Fruit fly (Drosophila melanogaster): Measurements from ENCODE around the gene Taf9.

The Taf9 gene

DNA sequence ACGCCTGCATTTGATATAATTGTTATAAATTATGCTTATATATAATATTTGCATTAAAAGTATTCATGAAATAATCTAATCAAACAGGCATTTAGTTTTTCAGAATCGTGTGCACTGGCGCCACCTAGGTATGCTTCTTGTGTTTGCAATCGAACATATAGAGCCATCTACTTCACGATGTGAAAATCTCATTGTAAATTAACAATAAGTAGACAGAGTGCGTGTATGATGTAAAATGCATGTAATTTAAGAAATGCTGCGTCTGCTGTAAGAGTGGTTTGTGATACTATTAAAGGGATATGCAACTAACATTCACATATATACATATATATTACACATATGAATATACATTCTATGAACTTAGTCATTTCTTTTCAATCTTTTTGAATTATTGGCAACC is 21.7 kb upstream of the Taf9 start (continued):
- TF ChIP-seq CG2712 (tag; optimal IDR thresholded peaks at IDR 0.05): peak; percentile 33
- TF ChIP-seq Xbp1 (GFP tag; optimal IDR thresholded peaks at IDR 0.05): peak; percentile 66
- TF ChIP-seq CG4820 (GFP tag; optimal IDR thresholded peaks at IDR 0.05): peak; percentile 22
- 0 out of 3 replicates have a peak, but pooled peaks have one; percentile 32 for TF ChIP-seq Dbx (GFP tag; IDR thresholded peaks at IDR 0.05)
- TF ChIP-seq tap (tag; optimal IDR thresholded peaks at IDR 0.05): no peak
- TF ChIP-seq CG17912 (GFP tag; optimal IDR thresholded peaks at IDR 0.05): peak; percentile 21
- peak; percentile 41 for TF ChIP-seq CG10979 (tag; optimal IDR thresholded peaks at IDR 0.05)
- TF ChIP-seq MESR4 (GFP tag; optimal IDR thresholded peaks at IDR 0.05): no peak
- peak; percentile 39; the same call in 1 of the 3 replicates for TF ChIP-seq CG17361 (GFP tag; IDR thresholded peaks at IDR 0.05)
- no peak for TF ChIP-seq ems (GFP tag; optimal IDR thresholded peaks at IDR 0.05)
- TF ChIP-seq oc (tag; optimal IDR thresholded peaks at IDR 0.05): no peak
- TF ChIP-seq CG11398 (GFP tag; optimal IDR thresholded peaks at IDR 0.05): no peak
- TF ChIP-seq dpn (GFP tag; optimal IDR thresholded peaks at IDR 0.05): peak in 1 of 2 experiments; percentile 56
- TF ChIP-seq CG2199 (GFP tag; IDR thresholded peaks at IDR 0.05): peak; percentile 85; the same call in 1 of the 3 replicates
- TF ChIP-seq knrl (GFP tag; IDR thresholded peaks at IDR 0.05; ENCODE audit: partially characterized antibody): peak; percentile 66; the same call in 1 of the 3 replicates
- peak in 1 of 2 experiments; percentile 2 for TF ChIP-seq bsh (GFP tag; optimal IDR thresholded peaks at IDR 0.05)
- TF ChIP-seq chinmo (GFP tag; IDR thresholded peaks at IDR 0.05; ENCODE audit: partially characterized antibody): peak; percentile 90
- no peak for TF ChIP-seq ewg (GFP tag; optimal IDR thresholded peaks at IDR 0.05)
- peak; percentile 98 for TF ChIP-seq CTCF (GFP tag; optimal IDR thresholded peaks at IDR 0.05)
- 0 out of 2 replicates have a peak, but pooled peaks have one; percentile 9 for TF ChIP-seq bbx (GFP tag; IDR thresholded peaks at IDR 0.05; ENCODE audit: partially characterized antibody)
- no peak for TF ChIP-seq Ravus (GFP tag; IDR thresholded peaks at IDR 0.05)
- no peak for TF ChIP-seq CG9727 (GFP tag; optimal IDR thresholded peaks at IDR 0.05)
- no peak for TF ChIP-seq CG18619 (GFP tag; optimal IDR thresholded peaks at IDR 0.05)
- peak; percentile 85 for TF ChIP-seq Med (GFP tag)
- peak; percentile 29 for TF ChIP-seq CG13424 (tag; optimal IDR thresholded peaks at IDR 0.05)
- peak; percentile 19 for TF ChIP-seq CG12391 (tag; optimal IDR thresholded peaks at IDR 0.05)
- peak; percentile 47 for TF ChIP-seq CG7839 (tag; optimal IDR thresholded peaks at IDR 0.05)
- peak; percentile 59; the same call in 1 of the 2 replicates for TF ChIP-seq slbo (GFP tag; IDR thresholded peaks at IDR 0.05)
- peak; percentile 80; the same call in 2 of the 3 replicates for TF ChIP-seq CG11456 (GFP tag; IDR thresholded peaks at IDR 0.05)
- TF ChIP-seq Lhr (GFP tag; optimal IDR thresholded peaks at IDR 0.05): peak; percentile 56
- TF ChIP-seq CG14710 (tag; optimal IDR thresholded peaks at IDR 0.05): peak; percentile 4
- peak; percentile 29 for TF ChIP-seq Nf-YC (tag; optimal IDR thresholded peaks at IDR 0.05)
- TF ChIP-seq sug (tag; optimal IDR thresholded peaks at IDR 0.05): peak; percentile 33
- TF ChIP-seq Blimp-1 (GFP tag; optimal IDR thresholded peaks at IDR 0.05): peak; percentile 26
- TF ChIP-seq Ptx1 (GFP tag; IDR thresholded peaks at IDR 0.05): peak; percentile 48; the same call in 1 of the 2 replicates
- TF ChIP-seq Antp (GFP tag; optimal IDR thresholded peaks at IDR 0.05): no peak
- no peak for TF ChIP-seq sim (GFP tag; IDR thresholded peaks at IDR 0.05)
- TF ChIP-seq lilli (GFP tag; optimal IDR thresholded peaks at IDR 0.05): peak; percentile 35
- peak; percentile 14 for TF ChIP-seq bcd (GFP tag; optimal IDR thresholded peaks at IDR 0.05)
- TF ChIP-seq CG7963 (GFP tag; IDR thresholded peaks at IDR 0.05; ENCODE audit: partially characterized antibody): no peak
- TF ChIP-seq vvl (GFP tag; IDR thresholded peaks at IDR 0.05): peak; percentile 10; the same call in 1 of the 2 replicates
- TF ChIP-seq Max (GFP tag; optimal IDR thresholded peaks at IDR 0.05): no peak
- TF ChIP-seq CG11085 (GFP tag; IDR thresholded peaks at IDR 0.05): peak; percentile 46; the same call in 1 of the 2 replicates
- TF ChIP-seq kay (GFP tag; optimal IDR thresholded peaks at IDR 0.05): peak; percentile 58
- no peak for TF ChIP-seq CG1529 (GFP tag; optimal IDR thresholded peaks at IDR 0.05)
- TF ChIP-seq pfk (GFP tag; optimal IDR thresholded peaks at IDR 0.05): no peak
- TF ChIP-seq abd-A (tag; optimal IDR thresholded peaks at IDR 0.05): peak; percentile 40
- no peak for TF ChIP-seq prd (optimal IDR thresholded peaks at IDR 0.05)
- TF ChIP-seq prd (GFP tag; IDR thresholded peaks at IDR 0.05): 0 out of 3 replicates have a peak, but pooled peaks have one; percentile 26
- TF ChIP-seq mam (GFP tag; optimal IDR thresholded peaks at IDR 0.05): peak; percentile 16

All from whole organism, embryonic.